Worm (Caenorhabditis elegans) whole organism, midembryonic: ENCODE measurements around the gene degt-1.

Experiments
- flt-1 ChIP-seq: fragments of 200-800 bp; sonication (Bioruptor generic); IDR thresholded peaks from 2 replicates; pipeline ENCODE4 v1.3.6; 2022; ENCODE audit warnings: missing genetic modification characterization, missing compliant biosample characterization
- klf-2 ChIP-seq: fragments of 200-800 bp; sonication (Bioruptor generic); conservative IDR thresholded peaks from 2 replicates; pipeline ENCODE4 v1.3.6; 2022; ENCODE audit warnings: missing genetic modification reagents, missing genetic modification characterization, missing compliant biosample characterization
- ref-1 ChIP-seq: fragments of 200-800 bp; sonication (Bioruptor generic); conservative IDR thresholded peaks from 2 replicates; pipeline ENCODE4 v1.3.6; 2022; ENCODE audit warnings: missing genetic modification reagents, missing genetic modification characterization, missing compliant biosample characterization
- ztf-23 ChIP-seq: fragments of 200-800 bp; sonication (Bioruptor generic); IDR thresholded peaks from 2 replicates; pipeline ENCODE4 v1.3.6; 2022; ENCODE audit warnings: missing genetic modification reagents, missing genetic modification characterization, missing compliant biosample characterization

ce11 chrV:10556362-10556761 is 16.2 kb downstream of the degt-1 start:
- TF ChIP-seq flt-1 (GFP tag; lab: Robert Waterston, UW) = no peak
- TF ChIP-seq klf-2 = no peak
- no peak for TF ChIP-seq ref-1 (GFP tag; lab: Robert Waterston, UW)
- TF ChIP-seq ztf-23 (GFP tag; lab: Robert Waterston, UW) = no peak
